Fruit fly (Drosophila melanogaster) whole organism, embryonic: ENCODE measurements around the gene CG5815.

ENCODE experiments used
- B-H1 ChIP-seq: fragments of 200-800 bp; sonication (Bioruptor generic); IDR thresholded peaks from 3 replicates; pipeline ENCODE4 v1.3.6; 2022; ENCODE audit warnings: missing biosample characterization, missing genetic modification characterization
- CG17385 ChIP-seq: fragments of 200-800 bp; sonication (Bioruptor generic); optimal IDR thresholded peaks from 3 replicates; lab custom pipeline; 2018; ENCODE audit warnings: missing biosample characterization, mild to moderate bottlenecking, missing genetic modification characterization
- CG8388 ChIP-seq: fragments of 200-800 bp; sonication (Bioruptor generic); optimal IDR thresholded peaks from 2 replicates; lab custom pipeline; 2019; ENCODE audit warnings: missing biosample characterization, mild to moderate bottlenecking, missing genetic modification characterization, moderate library complexity
- Myb ChIP-seq: fragments of 200-800 bp; sonication (Bioruptor generic); optimal IDR thresholded peaks from 2 replicates; lab custom pipeline; 2016; ENCODE audit warnings: missing biosample characterization, missing genetic modification characterization
- ems ChIP-seq: fragments of 200-800 bp; sonication (Bioruptor generic); optimal IDR thresholded peaks from 3 replicates; lab custom pipeline; 2016; ENCODE audit warnings: missing biosample characterization, missing genetic modification characterization
- pum ChIP-seq: fragments of 200-800 bp; sonication (Bioruptor generic); optimal IDR thresholded peaks from 2 replicates; lab custom pipeline; 2016; ENCODE audit warnings: missing biosample characterization, missing genetic modification characterization
- z ChIP-seq: fragments of 200-800 bp; sonication (Bioruptor generic); IDR thresholded peaks from 3 replicates; pipeline ENCODE4 v1.3.6; 2022; ENCODE audit warnings: missing biosample characterization, missing genetic modification characterization

- no peak for TF ChIP-seq CG8388 (GFP tag; lab: Kevin White, UChicago)
- no peak for TF ChIP-seq z (GFP tag; lab: Robert Waterston, UW)
- TF ChIP-seq ems = no peak
- no peak for TF ChIP-seq CG17385 (GFP tag; lab: Kevin White, UChicago)
- TF ChIP-seq pum (GFP tag; lab: Kevin White, UChicago) = no peak
- TF ChIP-seq B-H1 = no peak
- no peak for TF ChIP-seq Myb (GFP tag; lab: Kevin White, UChicago)
Observed at dm6 chr3R:27084528-27085052, 27.8 kb upstream of the CG5815 start.
